Fruit fly (Drosophila melanogaster): ENCODE data around the gene Sptr.

The Sptr gene

dm6 chrX:8496362-8496761 is 32.1 kb upstream of the Sptr start:
- TF ChIP-seq Myc (optimal IDR thresholded peaks at IDR 0.05) (no peak), CG32264 (GFP tag; optimal IDR thresholded peaks at IDR 0.05) (no peak), tai (GFP tag; optimal IDR thresholded peaks at IDR 0.05) (no peak), dmrt93B (GFP tag; optimal IDR thresholded peaks at IDR 0.05) (no peak), brk (GFP tag; optimal IDR thresholded peaks at IDR 0.05) (no peak), HLH106 (tag; optimal IDR thresholded peaks at IDR 0.05) (no peak), Dfd (GFP tag; optimal IDR thresholded peaks at IDR 0.05) (no peak), Sp1 (GFP tag; optimal IDR thresholded peaks at IDR 0.05) (no peak), Hr78 (GFP tag; optimal IDR thresholded peaks at IDR 0.05) (no peak), h (GFP tag; optimal IDR thresholded peaks at IDR 0.05) (no peak), pan (optimal IDR thresholded peaks at IDR 0.05) (no peak), ey (GFP tag; optimal IDR thresholded peaks at IDR 0.05) (no peak), sv (GFP tag; optimal IDR thresholded peaks at IDR 0.05) (no peak), Rel (GFP tag; optimal IDR thresholded peaks at IDR 0.05) (no peak), Rel (tag; optimal IDR thresholded peaks at IDR 0.05) (no peak), Mio (GFP tag; optimal IDR thresholded peaks at IDR 0.05) (no peak), usp (GFP tag; optimal IDR thresholded peaks at IDR 0.05) (no peak), psq (GFP tag; optimal IDR thresholded peaks at IDR 0.05) (no peak), Hr83 (GFP tag; optimal IDR thresholded peaks at IDR 0.05; ENCODE audit: poor library complexity, severe bottlenecking) (no peak), jim (GFP tag; optimal IDR thresholded peaks at IDR 0.05) (no peak), N (GFP tag; optimal IDR thresholded peaks at IDR 0.05) (no peak)

dm6 chrX:8493473-8493872 is 29.2 kb upstream of the Sptr start:
- TF ChIP-seq fru (GFP tag; optimal IDR thresholded peaks at IDR 0.05) (peak; percentile 24), rgr (GFP tag; optimal IDR thresholded peaks at IDR 0.05) (peak; percentile 9), Sp1 (GFP tag; optimal IDR thresholded peaks at IDR 0.05) (no peak)

- TF ChIP-seq h (GFP tag; optimal IDR thresholded peaks at IDR 0.05) (peak; percentile 48), N (GFP tag; optimal IDR thresholded peaks at IDR 0.05) (no peak), ey (GFP tag; optimal IDR thresholded peaks at IDR 0.05) (peak; percentile 19), tai (GFP tag; optimal IDR thresholded peaks at IDR 0.05) (no peak), dsf (GFP tag; optimal IDR thresholded peaks at IDR 0.05; ENCODE audit: borderline replicate concordance) (no peak), br (GFP tag; optimal IDR thresholded peaks at IDR 0.05) (no peak), HLH106 (tag; optimal IDR thresholded peaks at IDR 0.05) (peak; percentile 68), Rel (GFP tag; optimal IDR thresholded peaks at IDR 0.05) (no peak), Rel (tag; optimal IDR thresholded peaks at IDR 0.05) (no peak), dl (GFP tag; optimal IDR thresholded peaks at IDR 0.05; ENCODE audit: insufficient read depth in 1 of 2, partially characterized antibody in 2 of 2) (no peak), brk (GFP tag; optimal IDR thresholded peaks at IDR 0.05) (no peak), GATAd (GFP tag; optimal IDR thresholded peaks at IDR 0.05) (no peak), jim (GFP tag; optimal IDR thresholded peaks at IDR 0.05) (no peak), usp (GFP tag; optimal IDR thresholded peaks at IDR 0.05) (no peak), CG32264 (GFP tag; optimal IDR thresholded peaks at IDR 0.05) (no peak), rgr (GFP tag; optimal IDR thresholded peaks at IDR 0.05) (peak; percentile 56), CG9705 (GFP tag; optimal IDR thresholded peaks at IDR 0.05) (no peak), CrebA (GFP tag; optimal IDR thresholded peaks at IDR 0.05; ENCODE audit: borderline replicate concordance) (no peak), lola (GFP tag; optimal IDR thresholded peaks at IDR 0.05) (no peak), Jra (GFP tag; optimal IDR thresholded peaks at IDR 0.05) (no peak), Sp1 (GFP tag; optimal IDR thresholded peaks at IDR 0.05) (peak; percentile 49), pan (optimal IDR thresholded peaks at IDR 0.05) (no peak), Hr83 (GFP tag; optimal IDR thresholded peaks at IDR 0.05; ENCODE audit: poor library complexity, severe bottlenecking) (no peak), Dfd (GFP tag; optimal IDR thresholded peaks at IDR 0.05) (no peak), Abd-B (GFP tag; optimal IDR thresholded peaks at IDR 0.05) (no peak), sv (GFP tag; optimal IDR thresholded peaks at IDR 0.05) (peak; percentile 34), fru (GFP tag; optimal IDR thresholded peaks at IDR 0.05) (peak; percentile 26), dmrt93B (GFP tag; optimal IDR thresholded peaks at IDR 0.05) (peak; percentile 45), woc (GFP tag; optimal IDR thresholded peaks at IDR 0.05) (no peak), Hr78 (GFP tag; optimal IDR thresholded peaks at IDR 0.05) (no peak), Vsx2 (GFP tag; optimal IDR thresholded peaks at IDR 0.05; ENCODE audit: partially characterized antibody) (no peak), Hnf4 (GFP tag; optimal IDR thresholded peaks at IDR 0.05) (peak; percentile 17), psq (GFP tag; optimal IDR thresholded peaks at IDR 0.05) (peak; percentile 24), sage (GFP tag; optimal IDR thresholded peaks at IDR 0.05) (peak; percentile 34), Mio (GFP tag; optimal IDR thresholded peaks at IDR 0.05) (no peak), OdsH (GFP tag; optimal IDR thresholded peaks at IDR 0.05) (no peak), Myc (optimal IDR thresholded peaks at IDR 0.05) (no peak), foxo (GFP tag; optimal IDR thresholded peaks at IDR 0.05) (peak in 1 of 2 experiments; percentile 68), Dif (GFP tag; optimal IDR thresholded peaks at IDR 0.05; ENCODE audit: partially characterized antibody) (no peak)
Measured at dm6 chrX:8492849-8493248, 28.6 kb upstream of the Sptr start.
